Worm (Caenorhabditis elegans) whole organism, L4 larva: Measurements from ENCODE around the gene F45D3.2.
A peak's percentile ranks its signal among the peaks of the same experiment; 100 is the strongest.

Experiments
- D1046.2 ChIP-seq: fragments of 200-800 bp; sonication (Bioruptor generic); IDR thresholded peaks from 2 replicates; pipeline ENCODE4 v1.3.6; 2022; ENCODE audit warnings: missing genetic modification characterization, missing compliant biosample characterization
- R02D3.7 ChIP-seq: fragments of 150-350 bp; sonication (generic microtip); optimal IDR thresholded peaks from 3 replicates; lab custom pipeline; 2014; ENCODE audit warnings: missing biosample characterization, missing genetic modification characterization
- T20F7.1 ChIP-seq: fragments of 200-800 bp; sonication (Bioruptor generic); optimal IDR thresholded peaks from 2 replicates; lab custom pipeline; 2018; ENCODE audit warnings: mild to moderate bottlenecking, missing genetic modification characterization, missing compliant biosample characterization
- Y105C5A.15 ChIP-seq: fragments of 200-800 bp; sonication (Bioruptor generic); IDR thresholded peaks from 2 replicates; pipeline ENCODE4 v1.3.6; 2022; ENCODE audit warnings: missing genetic modification characterization, missing compliant biosample characterization
- arid-1 ChIP-seq: fragments of 200-800 bp; sonication (Bioruptor generic); conservative IDR thresholded peaks from 2 replicates; pipeline ENCODE4 v1.3.6; 2022; ENCODE audit warnings: missing genetic modification reagents, missing genetic modification characterization, missing compliant biosample characterization
- attf-4 ChIP-seq: sonication (generic microtip); optimal IDR thresholded peaks from 3 replicates; lab custom pipeline; 2017; ENCODE audit warnings: missing biosample characterization, missing genetic modification characterization
- ceh-20 ChIP-seq: fragments of 200-800 bp; sonication (Bioruptor generic); IDR thresholded peaks from 2 replicates; pipeline ENCODE4 v1.3.6; 2022; ENCODE audit warnings: missing genetic modification reagents, missing genetic modification characterization, missing compliant biosample characterization
- ceh-28 ChIP-seq: fragments of 150-350 bp; optimal IDR thresholded peaks from 2 replicates; lab custom pipeline; 2014; ENCODE audit warnings: missing biosample characterization, missing genetic modification reagents, missing genetic modification characterization
- ces-1 ChIP-seq: fragments of 150-350 bp; sonication (generic microtip); optimal IDR thresholded peaks from 4 replicates; lab custom pipeline; 2014; ENCODE audit warnings: missing biosample characterization, missing genetic modification reagents, missing genetic modification characterization
- daf-12 ChIP-seq: fragments of 150-350 bp; optimal IDR thresholded peaks from 2 replicates; lab custom pipeline; 2014; ENCODE audit warnings: missing biosample characterization, missing genetic modification reagents, missing genetic modification characterization
- daf-16 ChIP-seq, 3 experiments: sonication (generic microtip); optimal IDR thresholded peaks; 2 replicates each; lab custom pipeline; 2016 to 2017; ENCODE audit warnings: missing genetic modification characterization in 3 of 3, missing genetic modification reagents in 3 of 3, mild to moderate bottlenecking in 2 of 3, missing compliant biosample characterization in 2 of 3, missing biosample characterization in 1 of 3, moderate library complexity in 1 of 3
- hlh-11 ChIP-seq: fragments of 200-800 bp; sonication (Bioruptor generic); optimal IDR thresholded peaks from 2 replicates; lab custom pipeline; 2018; ENCODE audit warnings: mild to moderate bottlenecking, missing genetic modification characterization, missing compliant biosample characterization
- hlh-30 ChIP-seq: sonication (generic microtip); optimal IDR thresholded peaks from 2 replicates; lab custom pipeline; 2017; ENCODE audit warnings: antibody characterized with exemption, mild to moderate bottlenecking, missing genetic modification characterization, missing compliant biosample characterization; ENCODE audit not compliant: insufficient read depth
- lim-7 ChIP-seq: fragments of 200-800 bp; sonication (Bioruptor generic); IDR thresholded peaks from 2 replicates; pipeline ENCODE4 v1.3.6; 2022; ENCODE audit warnings: missing genetic modification characterization, missing compliant biosample characterization
- lin-13 ChIP-seq: fragments of 150-350 bp; optimal IDR thresholded peaks from 2 replicates; lab custom pipeline; 2014; ENCODE audit warnings: missing biosample characterization, missing genetic modification reagents, missing genetic modification characterization
- lin-29 ChIP-seq: fragments of 200-800 bp; sonication (Bioruptor generic); IDR thresholded peaks from 2 replicates; pipeline ENCODE4 v1.3.6; 2022; ENCODE audit warnings: missing genetic modification reagents, missing genetic modification characterization, missing compliant biosample characterization
- madf-5 ChIP-seq, 2 experiments: fragments of 200-800 bp; sonication (Bioruptor generic); IDR thresholded peaks; 2 replicates each; pipeline ENCODE4 v1.3.6; 2022; ENCODE audit warnings: missing compliant biosample characterization in 2 of 2, missing genetic modification characterization in 2 of 2
- mdt-29 ChIP-seq: fragments of 200-800 bp; sonication (Bioruptor generic); IDR thresholded peaks from 2 replicates; pipeline ENCODE4 v1.3.6; 2022; ENCODE audit warnings: missing genetic modification reagents, missing genetic modification characterization, missing compliant biosample characterization
- mep-1 ChIP-seq: fragments of 150-350 bp; sonication (generic microtip); optimal IDR thresholded peaks from 3 replicates; lab custom pipeline; 2014; ENCODE audit warnings: missing biosample characterization, missing genetic modification characterization
- mes-2 ChIP-seq: sonication (generic microtip); optimal IDR thresholded peaks from 2 replicates; lab custom pipeline; 2016; ENCODE audit warnings: missing genotype, mild to moderate bottlenecking, missing genetic modification characterization, missing compliant biosample characterization; ENCODE audit not compliant: poor library complexity, severe bottlenecking
- nhr-11 ChIP-seq: fragments of 150-350 bp; optimal IDR thresholded peaks from 2 replicates; lab custom pipeline; 2014; ENCODE audit warnings: missing biosample characterization, missing genetic modification characterization
- nhr-237 ChIP-seq: sonication (generic microtip); optimal IDR thresholded peaks from 2 replicates; lab custom pipeline; 2017; ENCODE audit warnings: missing biosample characterization, missing genetic modification characterization
- nhr-25 ChIP-seq: sonication (generic microtip); optimal IDR thresholded peaks from 2 replicates; lab custom pipeline; 2017; ENCODE audit warnings: missing genetic modification characterization, mild to moderate bottlenecking, missing compliant biosample characterization, antibody characterized with exemption, moderate library complexity, borderline replicate concordance; ENCODE audit not compliant: insufficient read depth
- nhr-28 ChIP-seq: fragments of 150-350 bp; optimal IDR thresholded peaks from 2 replicates; lab custom pipeline; 2014; ENCODE audit warnings: missing biosample characterization, missing genetic modification characterization
- nhr-41 ChIP-seq: fragments of 200-800 bp; sonication (Bioruptor generic); IDR thresholded peaks from 2 replicates; pipeline ENCODE4 v1.3.6; 2022; ENCODE audit warnings: missing genetic modification reagents, missing genetic modification characterization, missing compliant biosample characterization
- nhr-48 ChIP-seq: sonication (generic microtip); optimal IDR thresholded peaks from 2 replicates; lab custom pipeline; 2016; ENCODE audit warnings: mild to moderate bottlenecking, missing genetic modification characterization, missing compliant biosample characterization
- nhr-6 ChIP-seq: fragments of 150-350 bp; optimal IDR thresholded peaks from 2 replicates; lab custom pipeline; 2014; ENCODE audit warnings: missing biosample characterization, missing genetic modification characterization
- nhr-77 ChIP-seq: fragments of 150-350 bp; optimal IDR thresholded peaks from 2 replicates; lab custom pipeline; 2014; ENCODE audit warnings: missing biosample characterization, missing genetic modification characterization
- rbr-2 ChIP-seq: sonication (generic microtip); optimal IDR thresholded peaks from 2 replicates; lab custom pipeline; 2016; ENCODE audit warnings: missing genotype, missing genetic modification characterization, missing compliant biosample characterization
- unc-130 ChIP-seq: sonication (generic microtip); optimal IDR thresholded peaks from 2 replicates; lab custom pipeline; 2016; ENCODE audit warnings: missing genetic modification reagents, missing genetic modification characterization, missing compliant biosample characterization
- unc-62 ChIP-seq, 3 experiments: fragments of 150-350 bp in 1 of 3; sonication (generic microtip); optimal IDR thresholded peaks in 2 of 3; peaks in 1 of 3; 1 replicate in 1 of 3; 2 replicates in 2 of 3; lab custom pipeline; 2014 to 2017; ENCODE audit warnings: missing biosample characterization in 3 of 3, missing genetic modification characterization in 3 of 3, missing genetic modification reagents in 3 of 3, missing genotype in 1 of 3
- vab-7 ChIP-seq: fragments of 200-800 bp; sonication (Bioruptor generic); IDR thresholded peaks from 2 replicates; pipeline ENCODE4 v1.3.6; 2022; ENCODE audit warnings: missing genetic modification reagents, missing genetic modification characterization, missing compliant biosample characterization
- zfp-2 ChIP-seq: sonication (generic microtip); optimal IDR thresholded peaks from 2 replicates; lab custom pipeline; 2016; ENCODE audit warnings: mild to moderate bottlenecking, missing genetic modification characterization, missing compliant biosample characterization
- zip-2 ChIP-seq: fragments of 150-350 bp; optimal IDR thresholded peaks from 2 replicates; lab custom pipeline; 2014; ENCODE audit warnings: missing biosample characterization, missing genetic modification characterization

Gene F45D3.2

DNA sequence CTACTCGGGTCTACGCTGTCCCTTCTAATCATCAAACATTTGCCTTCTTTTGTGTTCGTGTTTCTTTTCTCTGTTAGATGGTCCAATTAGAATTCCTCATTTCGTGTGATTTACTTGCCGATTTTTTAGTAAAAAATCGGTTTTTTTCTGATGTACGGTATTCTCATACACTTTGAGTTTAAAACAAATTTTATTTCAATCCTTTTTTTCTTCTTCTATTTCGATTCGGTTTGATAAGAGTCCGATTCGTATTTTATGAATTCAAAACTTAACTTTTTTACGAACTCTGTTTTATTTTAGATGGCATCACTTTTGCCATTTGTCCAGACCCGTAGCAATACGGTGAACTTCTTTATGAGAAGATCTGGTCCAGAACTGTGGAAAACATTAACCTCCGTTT lies 22.3 kb downstream of the F45D3.2 start, which contains the start of gene mrps-5:
Gene mrps-5 (plus strand): TSS at position 301 of the 400 bp plus-strand sequence.
- 0 out of 2 replicates have a peak, but pooled peaks have one; percentile 8 for TF ChIP-seq Y105C5A.15 (GFP tag; lab: Robert Waterston, UW)
- TF ChIP-seq ceh-28 = no peak
- TF ChIP-seq T20F7.1 (GFP tag; lab: Kevin White, UChicago) = peak; percentile 19
- no peak for TF ChIP-seq daf-16 (GFP tag; optimal IDR thresholded peaks at IDR 0.05; lab: Kevin White, UChicago)
- TF ChIP-seq daf-16 (tag; optimal IDR thresholded peaks at IDR 0.05; lab: Kevin White, UChicago) = no peak
- TF ChIP-seq, all 104 proteins: peak for 2

DNA sequence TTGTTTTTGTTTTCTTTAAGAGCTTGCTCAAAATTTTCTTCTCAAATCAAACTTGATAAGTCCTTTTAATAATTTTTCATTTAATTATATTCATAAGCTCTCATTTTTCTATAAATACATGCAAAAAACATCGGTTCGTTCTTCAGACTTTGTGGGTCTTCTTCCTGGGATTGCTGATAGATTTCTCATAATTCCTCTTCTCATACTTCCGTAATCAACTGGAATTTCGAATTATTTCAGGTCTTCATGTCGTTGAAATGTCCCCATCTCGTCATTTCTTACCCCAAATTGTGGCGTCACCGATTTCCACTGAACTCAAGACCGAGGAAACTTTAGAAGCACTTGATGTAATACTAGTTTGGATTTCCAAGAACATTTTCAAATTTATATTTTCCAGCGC lies 24.1 kb downstream of the F45D3.2 start:
- TF ChIP-seq zip-2 (tag; lab: Kevin White, UChicago) = no peak
- no peak for TF ChIP-seq arid-1
- TF ChIP-seq vab-7 (GFP tag; lab: Robert Waterston, UW) = no peak
- no peak for TF ChIP-seq lim-7
- TF ChIP-seq lin-29 = no peak
- TF ChIP-seq nhr-237 = no peak
- no peak for TF ChIP-seq mes-2 (tag; lab: Kevin White, UChicago)
- TF ChIP-seq attf-4 (tag; lab: Kevin White, UChicago) = no peak
- no peak for TF ChIP-seq hlh-11 (tag; lab: Kevin White, UChicago)
- TF ChIP-seq hlh-30 = no peak
- no peak for TF ChIP-seq ceh-20 (GFP tag; lab: Robert Waterston, UW)
- TF ChIP-seq nhr-48 (tag; lab: Kevin White, UChicago) = no peak
- TF ChIP-seq daf-16 (GFP tag; optimal IDR thresholded peaks at IDR 0.05; lab: Kevin White, UChicago) = no peak
- no peak for TF ChIP-seq daf-16 (tag; optimal IDR thresholded peaks at IDR 0.05; lab: Kevin White, UChicago)
- no peak for TF ChIP-seq nhr-41 (GFP tag; lab: Robert Waterston, UW)
- TF ChIP-seq mep-1 (tag; lab: Kevin White, UChicago) = no peak
- no peak for TF ChIP-seq nhr-28
- TF ChIP-seq zfp-2 (tag; lab: Kevin White, UChicago) = no peak

DNA sequence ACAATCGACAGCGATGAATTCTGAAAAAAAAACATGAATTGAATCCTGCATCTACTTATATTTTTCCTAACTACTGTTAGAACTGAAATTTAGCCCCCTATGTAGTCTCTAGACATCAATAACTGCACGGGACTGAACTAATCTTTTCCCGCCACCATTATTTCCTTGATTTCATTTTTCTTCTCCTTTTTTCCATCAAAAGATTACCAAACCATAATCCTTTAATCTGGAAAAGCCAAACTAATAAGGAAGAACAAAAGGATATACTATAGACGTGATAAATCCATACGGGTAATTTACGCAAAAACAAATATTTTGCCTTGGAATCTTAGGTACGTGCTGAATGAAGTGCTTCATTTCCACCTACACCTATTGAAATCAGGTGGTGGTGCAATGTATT lies 26.5 kb downstream of the F45D3.2 start:
- TF ChIP-seq unc-62 (GFP tag; optimal IDR thresholded peaks at IDR 0.05 in 1 of 2; lab: Kevin White, UChicago) (peak in 1 of 2 experiments; percentile 97), unc-62 (tag; optimal IDR thresholded peaks at IDR 0.05; lab: Kevin White, UChicago) (no peak), madf-5 (GFP tag; IDR thresholded peaks at IDR 0.05; lab: Robert Waterston, UW) (no peak)
- TF ChIP-seq, all 104 proteins: peak for 1

DNA sequence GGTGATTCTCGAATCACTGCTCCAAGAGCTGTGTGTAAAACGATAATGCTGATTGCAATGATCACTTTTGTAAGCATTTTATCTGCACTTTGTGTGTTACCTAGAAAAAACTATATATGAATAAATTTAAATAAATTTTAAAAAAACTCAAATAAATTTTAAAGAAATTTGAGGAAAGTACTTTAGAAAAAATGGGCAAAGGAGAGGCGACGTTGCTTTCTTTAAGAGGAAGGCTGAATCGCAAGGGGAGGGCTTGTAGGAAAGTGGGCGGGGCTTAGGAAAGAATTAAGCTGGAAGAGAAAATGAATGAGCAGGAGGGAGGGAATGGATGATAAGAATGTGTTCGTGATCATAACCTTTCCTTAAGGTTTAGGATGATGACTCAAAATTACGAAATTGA lies 27.0 kb downstream of the F45D3.2 start, which contains the start of gene E02A10.4:
Gene E02A10.4 (minus strand): TSS at position 101 of the 400 bp plus-strand sequence.
- TF ChIP-seq rbr-2 (tag; lab: Kevin White, UChicago) (no peak), vab-7 (GFP tag; lab: Robert Waterston, UW) (no peak), T20F7.1 (GFP tag; lab: Kevin White, UChicago) (no peak), lin-29 (no peak), madf-5 (GFP tag; IDR thresholded peaks at IDR 0.05; lab: Robert Waterston, UW) (no peak), D1046.2 (GFP tag; lab: Robert Waterston, UW) (no peak), arid-1 (no peak), nhr-11 (no peak), R02D3.7 (tag; lab: Kevin White, UChicago) (no peak), nhr-6 (tag; lab: Kevin White, UChicago) (no peak), ces-1 (GFP tag; lab: Kevin White, UChicago) (no peak), nhr-77 (no peak), daf-12 (tag; lab: Kevin White, UChicago) (no peak), lin-13 (GFP tag; lab: Kevin White, UChicago) (no peak), nhr-25 (tag; lab: Kevin White, UChicago) (no peak), unc-130 (GFP tag; lab: Kevin White, UChicago) (no peak), mdt-29 (GFP tag; lab: Robert Waterston, UW) (no peak), attf-4 (tag; lab: Kevin White, UChicago) (no peak)
- TF ChIP-seq, all 104 proteins: peak for 0
